Worm (Caenorhabditis elegans) whole organism, young adult: ENCODE data around the gene nlp-16.

Experiments
- C17E4.6 ChIP-seq: fragments of 200-800 bp; sonication (Bioruptor generic); IDR thresholded peaks from 2 replicates; pipeline ENCODE4 v1.3.6; 2022; ENCODE audit warnings: missing genetic modification reagents, missing genetic modification characterization, missing compliant biosample characterization
- F23B12.7 ChIP-seq: sonication (generic microtip); optimal IDR thresholded peaks from 2 replicates; lab custom pipeline; 2017; ENCODE audit warnings: missing genetic modification characterization, mild to moderate bottlenecking, missing compliant biosample characterization, antibody characterized with exemption, moderate library complexity; ENCODE audit not compliant: insufficient read depth
- F33H1.4 ChIP-seq: fragments of 200-800 bp; sonication (Bioruptor generic); IDR thresholded peaks from 2 replicates; pipeline ENCODE4 v1.3.6; 2022; ENCODE audit warnings: missing genetic modification reagents, missing genetic modification characterization, missing compliant biosample characterization
- F39B2.1 ChIP-seq: fragments of 200-800 bp; sonication (Bioruptor generic); IDR thresholded peaks from 2 replicates; pipeline ENCODE4 v1.3.6; 2022; ENCODE audit warnings: missing genetic modification reagents, missing genetic modification characterization, missing compliant biosample characterization
- Y79H2A.3 ChIP-seq: fragments of 200-800 bp; sonication (Bioruptor generic); conservative IDR thresholded peaks from 2 replicates; pipeline ENCODE4 v1.3.6; 2022; ENCODE audit warnings: missing genetic modification reagents, missing genetic modification characterization, missing compliant biosample characterization
- Y95B8A.8 ChIP-seq: fragments of 200-800 bp; sonication (Bioruptor generic); IDR thresholded peaks from 2 replicates; pipeline ENCODE4 v1.3.6; 2022; ENCODE audit warnings: missing genetic modification reagents, missing genetic modification characterization, missing compliant biosample characterization
- him-1 ChIP-seq: sonication (generic microtip); optimal IDR thresholded peaks from 2 replicates; lab custom pipeline; 2016; ENCODE audit warnings: missing genotype, missing genetic modification reagents, missing genetic modification characterization, missing compliant biosample characterization
- snpc-1.1 ChIP-seq: sonication (generic microtip); optimal IDR thresholded peaks from 2 replicates; lab custom pipeline; 2017; ENCODE audit warnings: missing genetic modification characterization, mild to moderate bottlenecking, missing compliant biosample characterization, antibody characterized with exemption, moderate library complexity, missing genotype, missing genetic modification reagents; ENCODE audit not compliant: insufficient read depth
- unc-62 ChIP-seq: fragments of 150-350 bp; optimal IDR thresholded peaks from 2 replicates; lab custom pipeline; 2014; ENCODE audit warnings: missing biosample characterization, missing genetic modification reagents, missing genetic modification characterization

DNA sequence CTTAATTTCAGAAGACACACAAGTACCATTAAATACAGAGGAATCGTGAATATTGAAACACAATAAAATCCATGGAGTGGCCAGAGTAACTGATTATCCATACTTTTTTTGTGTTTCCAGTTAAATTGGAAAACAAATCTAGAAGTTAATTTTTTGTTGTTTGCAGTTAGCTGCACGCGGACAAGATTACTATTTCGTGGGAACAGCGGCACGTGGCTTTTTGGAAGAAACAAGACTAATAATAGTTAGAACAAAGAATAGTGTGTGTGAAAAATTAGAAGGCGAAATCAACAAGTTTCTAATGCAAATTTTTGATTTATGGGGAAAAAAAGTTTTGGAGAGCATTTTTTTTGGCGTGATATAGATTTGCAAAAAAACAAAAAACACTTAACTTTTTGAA, 6.9 kb upstream of the nlp-16 start, which contains the start of gene srv-29:
- no peak for TF ChIP-seq unc-62
- TF ChIP-seq Y79H2A.3 (GFP tag; lab: Robert Waterston, UW): no peak
- no peak for TF ChIP-seq F23B12.7
- no peak for TF ChIP-seq Y95B8A.8 (GFP tag; lab: Robert Waterston, UW)
- TF ChIP-seq F39B2.1 (GFP tag; lab: Robert Waterston, UW): no peak
- TF ChIP-seq F33H1.4 (GFP tag; lab: Robert Waterston, UW): no peak
- no peak for TF ChIP-seq C17E4.6 (GFP tag; lab: Robert Waterston, UW)
- no peak for TF ChIP-seq snpc-1.1
- TF ChIP-seq him-1 (tag; lab: Kevin White, UChicago): no peak
